Fruit fly (Drosophila melanogaster) whole organism: ENCODE data around the gene CG12592.

Experiments used
- Dll ChIP-seq: fragments of >200 bp; optimal IDR thresholded peaks from 2 replicates; lab custom pipeline; 2017
- psq ChIP-seq: fragments of >200 bp; optimal IDR thresholded peaks from 2 replicates; lab custom pipeline; 2017
- usp ChIP-seq: fragments of >200 bp; optimal IDR thresholded peaks from 2 replicates; lab custom pipeline; 2017; ENCODE audit warnings: missing biosample characterization, missing genetic modification characterization, mixed read lengths

- no peak for TF ChIP-seq Dll
- no peak for TF ChIP-seq psq (lab: Kevin White, UChicago)
- TF ChIP-seq usp (GFP tag; lab: Kevin White, UChicago): no peak
Measured at dm6 chr3R:10389027-10389465, 50.9 kb downstream of the CG12592 start.
